Worm (Caenorhabditis elegans): ENCODE results near the gene srj-24.

Gene srj-24

DNA sequence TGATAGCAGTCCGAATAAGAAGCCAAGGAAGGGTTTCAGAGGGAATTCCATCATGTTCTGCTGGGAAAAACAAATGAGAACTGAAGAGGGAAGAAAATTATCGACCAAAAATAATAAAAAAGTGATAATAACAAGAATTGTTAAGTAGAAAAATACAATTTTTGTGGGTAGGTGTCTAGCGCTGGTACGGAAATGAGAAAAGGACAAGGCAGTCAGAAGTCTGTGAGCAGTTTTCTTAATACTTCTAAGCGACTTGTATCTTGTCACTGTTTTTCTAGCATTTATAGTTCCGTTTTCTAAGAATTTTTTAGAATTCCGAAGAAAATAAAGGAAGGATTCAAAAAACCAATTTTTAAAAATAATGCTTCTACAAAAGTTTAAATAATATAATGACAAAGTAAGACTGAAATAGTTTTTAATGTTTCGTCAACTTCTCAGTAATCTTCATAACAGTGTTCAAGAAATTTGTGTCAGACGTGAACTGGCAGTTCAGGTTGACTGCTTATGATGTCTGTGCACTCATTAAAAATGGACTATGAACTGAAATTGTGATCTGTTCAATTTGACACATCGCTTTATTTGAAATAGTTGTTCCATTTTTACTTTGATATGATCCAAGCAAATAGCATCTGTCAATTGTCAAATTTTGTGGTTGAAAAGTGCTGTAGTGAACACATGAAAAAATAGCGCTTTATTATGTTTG is 45.8 kb downstream of the srj-24 start, which contains the start of gene srx-4:
srx-4 (minus strand) TSS at position 51 of the 703 bp plus-strand sequence.
- TF ChIP-seq nhr-21 (tag; optimal IDR thresholded peaks at IDR 0.05): no peak
- no peak for TF ChIP-seq unc-39 (tag; optimal IDR thresholded peaks at IDR 0.05)
- no peak for TF ChIP-seq nhr-129 (tag; optimal IDR thresholded peaks at IDR 0.05)
- TF ChIP-seq ztf-11 (tag; optimal IDR thresholded peaks at IDR 0.05): no peak

DNA sequence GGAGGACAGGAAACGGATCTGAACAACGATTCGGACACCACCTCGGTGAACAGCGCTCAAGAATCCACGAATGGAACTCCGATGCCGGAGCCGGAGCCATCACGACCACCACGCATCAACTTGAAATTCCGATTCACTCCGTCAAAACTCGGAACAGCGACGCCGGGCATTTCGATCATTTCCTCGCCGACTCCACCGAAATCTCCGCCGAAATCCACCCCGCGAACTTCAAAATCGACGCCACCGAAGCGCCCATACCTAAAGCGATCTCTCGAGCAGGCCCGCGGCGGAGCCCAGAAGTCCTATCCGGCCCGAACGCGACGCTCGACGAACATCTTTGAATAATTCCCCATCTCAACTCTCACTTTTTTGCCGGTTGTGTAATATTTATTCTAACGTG is 49.1 kb downstream of the srj-24 start:
- TF ChIP-seq lsy-2 (tag; optimal IDR thresholded peaks at IDR 0.05) (no peak), Y55F3AM.14 (GFP tag; optimal IDR thresholded peaks at IDR 0.05) (no peak), F13H6.1 (tag; optimal IDR thresholded peaks at IDR 0.05) (no peak), nhr-129 (tag; optimal IDR thresholded peaks at IDR 0.05) (no peak), dmd-4 (tag; optimal IDR thresholded peaks at IDR 0.05) (no peak), egl-27 (tag; optimal IDR thresholded peaks at IDR 0.05) (no peak), unc-55 (GFP tag; optimal IDR thresholded peaks at IDR 0.05) (no peak), blmp-1 (tag; optimal IDR thresholded peaks at IDR 0.05; ENCODE audit: insufficient read depth) (no peak), ama-1 (optimal IDR thresholded peaks at IDR 0.05) (no peak), unc-39 (tag; optimal IDR thresholded peaks at IDR 0.05) (no peak), nhr-12 (tag; optimal IDR thresholded peaks at IDR 0.05) (no peak), nhr-10 (tag; optimal IDR thresholded peaks at IDR 0.05) (no peak), skn-1 (tag; optimal IDR thresholded peaks at IDR 0.05) (no peak), gmeb-1 (tag; optimal IDR thresholded peaks at IDR 0.05) (no peak), R02D3.7 (tag; optimal IDR thresholded peaks at IDR 0.05) (no peak), mbf-1 (tag; optimal IDR thresholded peaks at IDR 0.05) (no peak), ztf-11 (tag; optimal IDR thresholded peaks at IDR 0.05) (no peak), nhr-77 (tag; optimal IDR thresholded peaks at IDR 0.05) (no peak), zag-1 (tag; optimal IDR thresholded peaks at IDR 0.05) (no peak), nhr-6 (tag; optimal IDR thresholded peaks at IDR 0.05) (no peak)

DNA sequence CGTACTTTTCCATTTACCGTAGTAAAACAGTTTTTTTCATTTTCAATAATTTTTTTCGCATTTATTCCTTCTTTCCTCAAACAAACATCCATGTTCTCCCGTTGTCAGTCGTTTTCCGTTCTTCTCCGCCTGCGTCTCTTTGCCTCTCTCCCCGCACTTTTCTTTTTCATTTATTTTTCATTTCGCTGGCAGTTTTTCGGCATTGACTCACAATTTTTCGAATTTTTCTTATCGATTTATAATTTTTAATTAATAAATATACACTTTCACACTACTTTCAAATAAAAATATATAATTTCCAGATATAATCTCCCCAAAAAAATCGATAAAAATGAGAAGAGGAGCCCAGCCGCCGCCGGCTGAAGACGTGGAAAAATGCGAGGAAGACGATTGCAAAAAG is 51.3 kb downstream of the srj-24 start, which contains the start of gene H25P19.1:
H25P19.1 (plus strand) TSS at position 301 of the 400 bp plus-strand sequence.
- TF ChIP-seq peb-1 (tag; optimal IDR thresholded peaks at IDR 0.05) (no peak), nhr-237 (tag; optimal IDR thresholded peaks at IDR 0.05) (no peak), R02D3.7 (tag; optimal IDR thresholded peaks at IDR 0.05) (no peak), snpc-4 (tag; optimal IDR thresholded peaks at IDR 0.05) (no peak), nhr-11 (tag; optimal IDR thresholded peaks at IDR 0.05) (no peak), egl-27 (tag; optimal IDR thresholded peaks at IDR 0.05) (no peak), unc-62 (GFP tag; optimal IDR thresholded peaks at IDR 0.05) (no peak), nhr-10 (tag; optimal IDR thresholded peaks at IDR 0.05) (no peak), nhr-129 (tag; optimal IDR thresholded peaks at IDR 0.05) (no peak), lin-13 (GFP tag; optimal IDR thresholded peaks at IDR 0.05) (no peak), ceh-16 (tag; optimal IDR thresholded peaks at IDR 0.05) (no peak)
